Fruit fly (Drosophila melanogaster): Measurements from ENCODE around the gene Ucp4B.

Ucp4B gene

dm6 chr2L:5981433-5982333, 12.0 kb downstream of the Ucp4B start, which contains the start of gene eIF4A (continued):
- TF ChIP-seq Ssrp (tag; optimal IDR thresholded peaks at IDR 0.05) (peak; percentile 12), CG2116 (GFP tag; optimal IDR thresholded peaks at IDR 0.05) (peak; percentile 51), CG9437 (GFP tag; optimal IDR thresholded peaks at IDR 0.05) (peak; percentile 89), Poxn (GFP tag; IDR thresholded peaks at IDR 0.05) (no peak), sqz (GFP tag; optimal IDR thresholded peaks at IDR 0.05) (peak; percentile 75), Ets65A (GFP tag) (peak; percentile 90), HmgZ (tag; optimal IDR thresholded peaks at IDR 0.05) (peak; percentile 15), pzg (GFP tag; optimal IDR thresholded peaks at IDR 0.05) (peak; percentile 71), CG17186 (GFP tag; optimal IDR thresholded peaks at IDR 0.05) (peak; percentile 64), Asciz (GFP tag; optimal IDR thresholded peaks at IDR 0.05) (peak; percentile 23), salm (tag; optimal IDR thresholded peaks at IDR 0.05) (peak; percentile 52), btn (GFP tag; optimal IDR thresholded peaks at IDR 0.05) (no peak), sd (tag; optimal IDR thresholded peaks at IDR 0.05) (no peak), CG10274 (GFP tag; optimal IDR thresholded peaks at IDR 0.05) (no peak), lab (GFP tag; optimal IDR thresholded peaks at IDR 0.05) (peak; percentile 18), Fer2 (tag; optimal IDR thresholded peaks at IDR 0.05) (peak; percentile 9), CG1603 (tag; optimal IDR thresholded peaks at IDR 0.05) (peak; percentile 66), pita (GFP tag; optimal IDR thresholded peaks at IDR 0.05) (peak; percentile 66), unpg (GFP tag; optimal IDR thresholded peaks at IDR 0.05) (peak; percentile 27), fd96Cb (tag; optimal IDR thresholded peaks at IDR 0.05) (no peak), ranshi (GFP tag; IDR thresholded peaks at IDR 0.05) (no peak), her (GFP tag; optimal IDR thresholded peaks at IDR 0.05) (no peak), CG1233 (GFP tag; optimal IDR thresholded peaks at IDR 0.05) (peak; percentile 44), Dp (GFP tag; optimal IDR thresholded peaks at IDR 0.05) (peak; percentile 50), HmgD (GFP tag; optimal IDR thresholded peaks at IDR 0.05) (peak; percentile 36), CG10209 (GFP tag; optimal IDR thresholded peaks at IDR 0.05) (no peak), CG18764 (GFP tag; optimal IDR thresholded peaks at IDR 0.05) (no peak), CG11093 (GFP tag; IDR thresholded peaks at IDR 0.05) (no peak), caup (GFP tag; optimal IDR thresholded peaks at IDR 0.05; ENCODE audit: severe bottlenecking) (peak; percentile 67), MESR4 (GFP tag; optimal IDR thresholded peaks at IDR 0.05) (peak; percentile 96), CG12391 (tag; optimal IDR thresholded peaks at IDR 0.05) (peak; percentile 25), CG7745 (tag; optimal IDR thresholded peaks at IDR 0.05) (no peak), sug (tag; optimal IDR thresholded peaks at IDR 0.05) (no peak), Oli (tag; optimal IDR thresholded peaks at IDR 0.05) (peak; percentile 14), ash1 (GFP tag; optimal IDR thresholded peaks at IDR 0.05) (no peak), fd64A (GFP tag; optimal IDR thresholded peaks at IDR 0.05) (peak; percentile 25), crc (GFP tag; optimal IDR thresholded peaks at IDR 0.05) (no peak), Atf6 (GFP tag; IDR thresholded peaks at IDR 0.05) (no peak), Ets97D (GFP tag; optimal IDR thresholded peaks at IDR 0.05) (peak; percentile 96), pfk (GFP tag; optimal IDR thresholded peaks at IDR 0.05) (no peak), pros (GFP tag; optimal IDR thresholded peaks at IDR 0.05) (no peak), CG15011 (GFP tag; optimal IDR thresholded peaks at IDR 0.05) (peak; percentile 23), Optix (GFP tag; IDR thresholded peaks at IDR 0.05) (no peak), Fer3 (tag; optimal IDR thresholded peaks at IDR 0.05) (peak; percentile 48), zen (tag; optimal IDR thresholded peaks at IDR 0.05) (peak; percentile 40), twi (tag; optimal IDR thresholded peaks at IDR 0.05) (peak; percentile 45), CG8924 (tag; optimal IDR thresholded peaks at IDR 0.05) (peak; percentile 27), BEAF-32 (GFP tag; optimal IDR thresholded peaks at IDR 0.05) (peak; percentile 96)

Measured in whole organism, embryonic.